Worm (Caenorhabditis elegans) whole organism, young adult: Measurements from ENCODE around the gene klp-12.

Experiments
- B0019.2 ChIP-seq: fragments of 200-800 bp; sonication (Bioruptor generic); conservative IDR thresholded peaks from 2 replicates; pipeline ENCODE4 v1.3.6; 2022; ENCODE audit warnings: missing genetic modification reagents, missing genetic modification characterization, missing compliant biosample characterization
- B0261.1 ChIP-seq: sonication (generic microtip); optimal IDR thresholded peaks from 2 replicates; lab custom pipeline; 2016; ENCODE audit warnings: mild to moderate bottlenecking, missing genetic modification characterization, moderate library complexity, missing compliant biosample characterization
- C06A6.2 ChIP-seq: fragments of 200-800 bp; sonication (Bioruptor generic); conservative IDR thresholded peaks from 2 replicates; pipeline ENCODE4 v1.3.6; 2022; ENCODE audit warnings: missing genetic modification characterization, missing compliant biosample characterization
- F23B12.7 ChIP-seq: sonication (generic microtip); optimal IDR thresholded peaks from 2 replicates; lab custom pipeline; 2017; ENCODE audit warnings: missing genetic modification characterization, mild to moderate bottlenecking, missing compliant biosample characterization, antibody characterized with exemption, moderate library complexity; ENCODE audit not compliant: insufficient read depth
- F33H1.4 ChIP-seq: fragments of 200-800 bp; sonication (Bioruptor generic); IDR thresholded peaks from 2 replicates; pipeline ENCODE4 v1.3.6; 2022; ENCODE audit warnings: missing genetic modification reagents, missing genetic modification characterization, missing compliant biosample characterization
- F37B4.10 ChIP-seq: fragments of 200-800 bp; sonication (Bioruptor generic); IDR thresholded peaks from 2 replicates; pipeline ENCODE4 v1.3.6; 2022; ENCODE audit warnings: missing genetic modification characterization, missing compliant biosample characterization
- F52B5.7 ChIP-seq: sonication (generic microtip); optimal IDR thresholded peaks from 2 replicates; lab custom pipeline; 2016; ENCODE audit warnings: mild to moderate bottlenecking, missing genetic modification characterization, missing compliant biosample characterization
- F55B11.4 ChIP-seq: sonication (generic microtip); optimal IDR thresholded peaks from 2 replicates; lab custom pipeline; 2016; ENCODE audit warnings: missing compliant biosample characterization, missing genetic modification characterization, borderline replicate concordance; ENCODE audit not compliant: insufficient read depth
- F57A8.1 ChIP-seq: fragments of 200-800 bp; sonication (Bioruptor generic); optimal IDR thresholded peaks from 2 replicates; lab custom pipeline; 2018; ENCODE audit warnings: mild to moderate bottlenecking, missing genetic modification characterization, moderate library complexity, missing compliant biosample characterization
- K11D2.4 ChIP-seq: fragments of 200-800 bp; sonication (Bioruptor generic); IDR thresholded peaks from 2 replicates; pipeline ENCODE4 v1.3.6; 2022; ENCODE audit warnings: missing genetic modification reagents, missing genetic modification characterization, missing compliant biosample characterization
- K12H6.12 ChIP-seq: fragments of 200-800 bp; sonication (Bioruptor generic); optimal IDR thresholded peaks from 2 replicates; lab custom pipeline; 2018; ENCODE audit warnings: mild to moderate bottlenecking, missing genetic modification characterization, missing compliant biosample characterization
- Y53F4B.3 ChIP-seq: fragments of 200-800 bp; sonication (Bioruptor generic); IDR thresholded peaks from 2 replicates; pipeline ENCODE4 v1.3.6; 2022; ENCODE audit warnings: missing genetic modification reagents, missing genetic modification characterization, missing compliant biosample characterization
- Y53G8AR.9 ChIP-seq: fragments of 200-800 bp; sonication (Bioruptor generic); conservative IDR thresholded peaks from 2 replicates; pipeline ENCODE4 v1.3.6; 2022; ENCODE audit warnings: missing genetic modification reagents, missing genetic modification characterization, missing compliant biosample characterization
- Y56A3A.18 ChIP-seq: fragments of 200-800 bp; sonication (Bioruptor generic); IDR thresholded peaks from 2 replicates; pipeline ENCODE4 v1.3.6; 2022; ENCODE audit warnings: missing genetic modification reagents, missing genetic modification characterization, missing compliant biosample characterization
- ZK185.1 ChIP-seq: sonication (generic microtip); optimal IDR thresholded peaks from 2 replicates; lab custom pipeline; 2016; ENCODE audit warnings: mild to moderate bottlenecking, missing genetic modification characterization, missing compliant biosample characterization; ENCODE audit not compliant: poor library complexity, severe bottlenecking
- attf-3 ChIP-seq: fragments of 200-800 bp; sonication (Bioruptor generic); conservative IDR thresholded peaks from 2 replicates; pipeline ENCODE4 v1.3.6; 2022; ENCODE audit warnings: missing genetic modification reagents, missing genetic modification characterization, missing compliant biosample characterization
- bed-1 ChIP-seq: fragments of 200-800 bp; sonication (Bioruptor generic); IDR thresholded peaks from 2 replicates; pipeline ENCODE4 v1.3.6; 2022; ENCODE audit warnings: missing genetic modification reagents, missing genetic modification characterization, missing compliant biosample characterization
- bed-2 ChIP-seq: fragments of 200-800 bp; sonication (Bioruptor generic); IDR thresholded peaks from 2 replicates; pipeline ENCODE4 v1.3.6; 2022; ENCODE audit warnings: missing genetic modification reagents, missing genetic modification characterization, missing compliant biosample characterization
- cebp-1 ChIP-seq, 2 experiments: fragments of 200-800 bp in 1 of 2; sonication (Bioruptor generic) in 1 of 2; sonication (generic microtip) in 1 of 2; IDR thresholded peaks in 1 of 2; optimal IDR thresholded peaks in 1 of 2; 2 replicates each; pipeline versions ENCODE4 v1.3.6 to Lab custom; 2017 to 2022; ENCODE audit warnings: missing compliant biosample characterization in 2 of 2, missing genetic modification characterization in 2 of 2, mild to moderate bottlenecking in 1 of 2, missing genetic modification reagents in 1 of 2, moderate library complexity in 1 of 2
- cebp-2 ChIP-seq: fragments of 200-800 bp; sonication (Bioruptor generic); IDR thresholded peaks from 2 replicates; pipeline ENCODE4 v1.3.6; 2022; ENCODE audit warnings: missing genetic modification characterization, missing compliant biosample characterization
- ceh-100 ChIP-seq: fragments of 200-800 bp; sonication (Bioruptor generic); IDR thresholded peaks from 2 replicates; pipeline ENCODE4 v1.3.6; 2022; ENCODE audit warnings: missing genetic modification reagents, missing genetic modification characterization, missing compliant biosample characterization
- ceh-79 ChIP-seq: sonication (generic microtip); optimal IDR thresholded peaks from 2 replicates; lab custom pipeline; 2017; ENCODE audit warnings: mild to moderate bottlenecking, missing genetic modification characterization, missing compliant biosample characterization
- chd-7 ChIP-seq: sonication (generic microtip); optimal IDR thresholded peaks from 2 replicates; lab custom pipeline; 2016; ENCODE audit warnings: mild to moderate bottlenecking, missing genetic modification characterization, moderate library complexity, missing compliant biosample characterization
- die-1 ChIP-seq: sonication (generic microtip); optimal IDR thresholded peaks from 2 replicates; lab custom pipeline; 2016; ENCODE audit warnings: missing genotype, mild to moderate bottlenecking, missing genetic modification characterization, missing compliant biosample characterization
- dox-1 ChIP-seq: fragments of 200-800 bp; sonication (Bioruptor generic); IDR thresholded peaks from 2 replicates; pipeline ENCODE4 v1.3.6; 2022; ENCODE audit warnings: missing genetic modification reagents, missing genetic modification characterization, missing compliant biosample characterization
- dpl-1 ChIP-seq: fragments of 150-350 bp; optimal IDR thresholded peaks from 2 replicates; lab custom pipeline; 2014; ENCODE audit warnings: missing biosample characterization, missing genetic modification reagents, missing genetic modification characterization
- efl-1 ChIP-seq: fragments of 150-350 bp; optimal IDR thresholded peaks from 2 replicates; lab custom pipeline; 2014; ENCODE audit warnings: missing biosample characterization, missing genetic modification reagents, missing genetic modification characterization
- hlh-12 ChIP-seq: sonication (generic microtip); optimal IDR thresholded peaks from 2 replicates; lab custom pipeline; 2016; ENCODE audit warnings: missing genetic modification characterization, missing compliant biosample characterization
- hlh-26 ChIP-seq: fragments of 200-800 bp; sonication (Bioruptor generic); conservative IDR thresholded peaks from 2 replicates; pipeline ENCODE4 v1.3.6; 2022; ENCODE audit warnings: missing genetic modification reagents, missing genetic modification characterization, missing compliant biosample characterization
- hsf-1 ChIP-seq: fragments of 200-800 bp; sonication (Bioruptor generic); IDR thresholded peaks from 2 replicates; pipeline ENCODE4 v1.3.6; 2022; ENCODE audit warnings: missing genetic modification reagents, missing genetic modification characterization, missing compliant biosample characterization
- lag-1 ChIP-seq: fragments of 200-800 bp; sonication (Bioruptor generic); IDR thresholded peaks from 2 replicates; pipeline ENCODE4 v1.3.6; 2022; ENCODE audit warnings: missing genetic modification reagents, missing genetic modification characterization, missing compliant biosample characterization
- lin-26 ChIP-seq: fragments of 200-800 bp; sonication (Bioruptor generic); IDR thresholded peaks from 2 replicates; pipeline ENCODE4 v1.3.6; 2022; ENCODE audit warnings: missing genetic modification reagents, missing genetic modification characterization, missing compliant biosample characterization
- lin-40 ChIP-seq: sonication (generic microtip); optimal IDR thresholded peaks from 2 replicates; lab custom pipeline; 2016; ENCODE audit warnings: missing genetic modification characterization, mild to moderate bottlenecking, missing compliant biosample characterization, missing genotype, missing genetic modification reagents
- lin-54 ChIP-seq: fragments of 200-800 bp; sonication (Bioruptor generic); optimal IDR thresholded peaks from 2 replicates; lab custom pipeline; 2018; ENCODE audit warnings: mild to moderate bottlenecking, missing genetic modification characterization, missing compliant biosample characterization
- madf-6 ChIP-seq: fragments of 200-800 bp; sonication (Bioruptor generic); IDR thresholded peaks from 2 replicates; pipeline ENCODE4 v1.3.6; 2022; ENCODE audit warnings: missing genetic modification reagents, missing genetic modification characterization, missing compliant biosample characterization
- mcd-1 ChIP-seq: fragments of 200-800 bp; sonication (Bioruptor generic); IDR thresholded peaks from 2 replicates; pipeline ENCODE4 v1.3.6; 2022; ENCODE audit warnings: missing genetic modification reagents, missing genetic modification characterization, missing compliant biosample characterization
- mel-28 ChIP-seq: sonication (generic microtip); optimal IDR thresholded peaks from 2 replicates; lab custom pipeline; 2016; ENCODE audit warnings: borderline replicate concordance, mild to moderate bottlenecking, missing genetic modification characterization, missing compliant biosample characterization
- mes-4 ChIP-seq: sonication (generic microtip); optimal IDR thresholded peaks from 2 replicates; lab custom pipeline; 2016; ENCODE audit warnings: missing genotype, missing genetic modification characterization, missing compliant biosample characterization
- nfya-1 ChIP-seq: sonication (generic microtip); optimal IDR thresholded peaks from 2 replicates; lab custom pipeline; 2017; ENCODE audit warnings: antibody characterized with exemption, missing compliant biosample characterization, missing genetic modification characterization, borderline replicate concordance; ENCODE audit not compliant: insufficient read depth
- nhr-27 ChIP-seq: fragments of 200-800 bp; sonication (Bioruptor generic); optimal IDR thresholded peaks from 2 replicates; lab custom pipeline; 2018; ENCODE audit warnings: mild to moderate bottlenecking, missing genetic modification characterization, moderate library complexity, missing compliant biosample characterization
- nhr-80 ChIP-seq: sonication (generic microtip); optimal IDR thresholded peaks from 2 replicates; lab custom pipeline; 2016; ENCODE audit warnings: missing genetic modification characterization, missing compliant biosample characterization
- nhr-90 ChIP-seq: sonication (generic microtip); optimal IDR thresholded peaks from 2 replicates; lab custom pipeline; 2016; ENCODE audit warnings: missing genotype, mild to moderate bottlenecking, missing genetic modification characterization, missing compliant biosample characterization
- sea-2 ChIP-seq: fragments of 200-800 bp; sonication (Bioruptor generic); IDR thresholded peaks from 2 replicates; pipeline ENCODE4 v1.3.6; 2022; ENCODE audit warnings: missing genetic modification characterization, missing compliant biosample characterization
- snpc-3.4 ChIP-seq: sonication (generic microtip); optimal IDR thresholded peaks from 2 replicates; lab custom pipeline; 2017; ENCODE audit warnings: missing genetic modification characterization, mild to moderate bottlenecking, missing compliant biosample characterization, antibody characterized with exemption, moderate library complexity, missing genotype, missing genetic modification reagents
- somi-1 ChIP-seq: fragments of 200-800 bp; sonication (Bioruptor generic); optimal IDR thresholded peaks from 2 replicates; lab custom pipeline; 2018; ENCODE audit warnings: mild to moderate bottlenecking, missing genetic modification characterization, missing compliant biosample characterization
- unc-62 ChIP-seq: fragments of 150-350 bp; optimal IDR thresholded peaks from 2 replicates; lab custom pipeline; 2014; ENCODE audit warnings: missing biosample characterization, missing genetic modification reagents, missing genetic modification characterization
- ztf-26 ChIP-seq: sonication (generic microtip); optimal IDR thresholded peaks from 2 replicates; lab custom pipeline; 2017; ENCODE audit warnings: missing genetic modification characterization, missing compliant biosample characterization
- ztf-3 ChIP-seq: fragments of 200-800 bp; sonication (Bioruptor generic); optimal IDR thresholded peaks from 2 replicates; lab custom pipeline; 2018; ENCODE audit warnings: mild to moderate bottlenecking, missing genetic modification characterization, missing compliant biosample characterization
- ztf-6 ChIP-seq: fragments of 200-800 bp; sonication (Bioruptor generic); IDR thresholded peaks from 2 replicates; pipeline ENCODE4 v1.3.6; 2022; ENCODE audit warnings: missing genetic modification reagents, missing genetic modification characterization, missing compliant biosample characterization

The klp-12 gene

DNA sequence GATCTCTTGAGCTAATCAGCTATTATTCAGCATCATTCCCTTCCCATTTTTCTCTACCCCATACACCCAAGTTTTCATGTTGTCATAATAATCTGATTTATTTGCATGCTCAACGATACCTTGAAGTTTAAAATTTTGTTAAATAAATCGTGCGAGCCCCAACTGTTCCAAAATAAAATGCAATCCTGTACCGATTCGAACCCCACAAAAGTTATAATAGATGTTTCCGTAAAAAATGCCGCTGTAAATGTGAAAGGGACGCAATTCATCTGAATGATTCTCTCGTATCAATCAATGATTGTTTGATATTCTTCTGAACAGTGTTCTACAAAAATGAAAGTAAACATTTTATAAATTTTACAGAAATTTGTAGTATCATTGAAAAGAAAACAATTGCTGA, 17.8 kb upstream of the klp-12 start (continued):
- peak; percentile 86 for TF ChIP-seq madf-6 (GFP tag; lab: Robert Waterston, UW)
- TF ChIP-seq ztf-3 (GFP tag; lab: Kevin White, UChicago) = no peak
- TF ChIP-seq F55B11.4 (tag; lab: Kevin White, UChicago) = no peak
- no peak for TF ChIP-seq cebp-1 (GFP tag; IDR thresholded peaks at IDR 0.05; lab: Robert Waterston, UW)
- TF ChIP-seq cebp-1 (tag; optimal IDR thresholded peaks at IDR 0.05; lab: Kevin White, UChicago) = no peak
- no peak for TF ChIP-seq F37B4.10 (GFP tag; lab: Robert Waterston, UW)
- peak; percentile 11 for TF ChIP-seq nhr-27
- TF ChIP-seq nhr-80 (tag; lab: Kevin White, UChicago) = no peak
- TF ChIP-seq Y53F4B.3 (GFP tag; lab: Robert Waterston, UW) = no peak
- TF ChIP-seq K12H6.12 (tag; lab: Kevin White, UChicago) = no peak
- TF ChIP-seq F33H1.4 (GFP tag; lab: Robert Waterston, UW) = no peak; the same call in 1 of the 2 replicates
- TF ChIP-seq unc-62 (GFP tag; lab: Kevin White, UChicago) = no peak
- peak; percentile 14 for TF ChIP-seq dpl-1 (GFP tag; lab: Kevin White, UChicago)
- no peak for TF ChIP-seq bed-2
- no peak; the same call in 1 of the 2 replicates for TF ChIP-seq dox-1
- peak; percentile 81 for TF ChIP-seq hsf-1 (GFP tag; lab: Robert Waterston, UW)
- peak; percentile 30 for TF ChIP-seq efl-1 (GFP tag; lab: Kevin White, UChicago)
- TF ChIP-seq K11D2.4 (GFP tag; lab: Robert Waterston, UW) = no peak
- no peak for TF ChIP-seq nhr-90 (tag; lab: Kevin White, UChicago)
- no peak for TF ChIP-seq nfya-1
- peak; percentile 63; the same call in 1 of the 2 replicates for TF ChIP-seq cebp-2 (GFP tag; lab: Robert Waterston, UW)
- TF ChIP-seq ceh-100 = 0 out of 2 replicates have a peak, but pooled peaks have one; percentile 9
- no peak for TF ChIP-seq somi-1 (GFP tag; lab: Kevin White, UChicago)
- TF ChIP-seq Y56A3A.18 (GFP tag; lab: Robert Waterston, UW) = peak; percentile 73; the same call in 1 of the 2 replicates
- no peak for TF ChIP-seq B0019.2 (GFP tag; lab: Robert Waterston, UW)
- peak; percentile 56 for TF ChIP-seq die-1
- TF ChIP-seq snpc-3.4 (tag; lab: Kevin White, UChicago) = peak; percentile 60
- TF ChIP-seq B0261.1 (tag; lab: Kevin White, UChicago) = no peak
- TF ChIP-seq chd-7 (tag; lab: Kevin White, UChicago) = no peak
- TF ChIP-seq ztf-6 (GFP tag; lab: Robert Waterston, UW) = no peak
- no peak for TF ChIP-seq hlh-12 (tag; lab: Kevin White, UChicago)
- TF ChIP-seq F52B5.7 (tag; lab: Kevin White, UChicago) = peak; percentile 22
- no peak for TF ChIP-seq sea-2 (GFP tag; lab: Robert Waterston, UW)
- no peak for TF ChIP-seq lag-1 (GFP tag; lab: Robert Waterston, UW)
- no peak for TF ChIP-seq F23B12.7 (tag; lab: Kevin White, UChicago)
- TF ChIP-seq ZK185.1 = no peak
- peak; percentile 94 for TF ChIP-seq Y53G8AR.9 (GFP tag; lab: Robert Waterston, UW)
- no peak for TF ChIP-seq ztf-26 (tag; lab: Kevin White, UChicago)
- no peak for TF ChIP-seq lin-26 (GFP tag; lab: Robert Waterston, UW)
- TF ChIP-seq hlh-26 = no peak
- TF ChIP-seq attf-3 (GFP tag; lab: Robert Waterston, UW) = no peak
- TF ChIP-seq mes-4 (tag; lab: Kevin White, UChicago) = peak; percentile 52
- no peak for TF ChIP-seq bed-1 (GFP tag; lab: Robert Waterston, UW)
- no peak for TF ChIP-seq F57A8.1 (GFP tag; lab: Kevin White, UChicago)
- TF ChIP-seq mel-28 (tag; lab: Kevin White, UChicago) = no peak
- no peak for TF ChIP-seq mcd-1 (GFP tag; lab: Robert Waterston, UW)
- no peak for TF ChIP-seq lin-40
- no peak for TF ChIP-seq ceh-79 (tag; lab: Kevin White, UChicago)
- no peak for TF ChIP-seq C06A6.2
- TF ChIP-seq lin-54 (GFP tag; lab: Kevin White, UChicago) = peak; percentile 71
